Worm (Caenorhabditis elegans) whole organism, early embryonic: ENCODE results near the gene nemt-1.

Experiments
- aly-1 ChIP-seq: sonication (generic microtip); optimal IDR thresholded peaks from 2 replicates; lab custom pipeline; 2016; ENCODE audit warnings: missing genetic modification characterization, missing compliant biosample characterization
- ets-7 ChIP-seq: sonication (generic microtip); optimal IDR thresholded peaks from 2 replicates; lab custom pipeline; 2016; ENCODE audit warnings: missing genotype, missing genetic modification characterization, missing compliant biosample characterization
- flt-1 ChIP-seq: fragments of 200-800 bp; sonication (Bioruptor generic); IDR thresholded peaks from 2 replicates; pipeline ENCODE4 v1.3.6; 2022; ENCODE audit warnings: missing genetic modification characterization, missing compliant biosample characterization
- hnd-1 ChIP-seq: sonication (generic microtip); optimal IDR thresholded peaks from 2 replicates; lab custom pipeline; 2016; ENCODE audit warnings: missing genetic modification characterization, missing compliant biosample characterization
- scrt-1 ChIP-seq: fragments of 200-800 bp; sonication (Bioruptor generic); IDR thresholded peaks from 2 replicates; pipeline ENCODE4 v1.3.6; 2022; ENCODE audit warnings: missing genetic modification characterization, missing compliant biosample characterization
- sea-1 ChIP-seq: fragments of 200-800 bp; sonication (Bioruptor generic); conservative IDR thresholded peaks from 2 replicates; pipeline ENCODE4 v1.3.6; 2022; ENCODE audit warnings: missing genetic modification characterization, missing compliant biosample characterization
- tra-4 ChIP-seq: sonication (generic microtip); optimal IDR thresholded peaks from 2 replicates; lab custom pipeline; 2017; ENCODE audit warnings: missing genetic modification characterization, missing compliant biosample characterization

- TF ChIP-seq tra-4 (tag; lab: Kevin White, UChicago) (no peak), flt-1 (GFP tag; lab: Robert Waterston, UW) (no peak), scrt-1 (GFP tag; lab: Robert Waterston, UW) (no peak), ets-7 (tag; lab: Kevin White, UChicago) (no peak), hnd-1 (tag; lab: Kevin White, UChicago) (no peak), aly-1 (tag; lab: Kevin White, UChicago) (no peak), sea-1 (GFP tag; lab: Robert Waterston, UW) (no peak)
These were observed 17.4 kb upstream of the nemt-1 start, which contains the start of gene T20D3.5 for ce11 chrIV:9336538-9337090.
